Fruit fly (Drosophila melanogaster) whole organism, embryonic: ENCODE data around the gene smash.

ENCODE experiments used
- BEAF-32 ChIP-seq: fragments of 200-800 bp; sonication (Bioruptor generic); optimal IDR thresholded peaks from 3 replicates; lab custom pipeline; 2017; ENCODE audit warnings: missing biosample characterization, missing genetic modification characterization, mild to moderate bottlenecking, moderate library complexity, missing genetic modification reagents
- CG10147 ChIP-seq: fragments of 200-800 bp; sonication (Bioruptor generic); optimal IDR thresholded peaks from 2 replicates; lab custom pipeline; 2019; ENCODE audit warnings: missing biosample characterization, mild to moderate bottlenecking, missing genetic modification characterization, moderate library complexity
- CG10209 ChIP-seq: fragments of 200-800 bp; sonication (Bioruptor generic); optimal IDR thresholded peaks from 3 replicates; lab custom pipeline; 2017; ENCODE audit warnings: missing biosample characterization, mild to moderate bottlenecking, missing genetic modification characterization, missing genetic modification reagents
- CG10274 ChIP-seq: fragments of 200-800 bp; sonication (Bioruptor generic); optimal IDR thresholded peaks from 3 replicates; lab custom pipeline; 2017; ENCODE audit warnings: missing biosample characterization, mild to moderate bottlenecking, missing genetic modification characterization
- CG11398 ChIP-seq: fragments of 200-800 bp; sonication (Bioruptor generic); optimal IDR thresholded peaks from 2 replicates; lab custom pipeline; 2016; ENCODE audit warnings: missing biosample characterization, missing genetic modification characterization
- CG13123 ChIP-seq: fragments of 200-800 bp; sonication (Bioruptor generic); optimal IDR thresholded peaks from 2 replicates; lab custom pipeline; 2016; ENCODE audit warnings: missing biosample characterization, missing genetic modification characterization
- CG16779 ChIP-seq: fragments of 200-800 bp; sonication (Bioruptor generic); IDR thresholded peaks from 2 replicates; pipeline ENCODE4 v1.3.6; 2022; ENCODE audit warnings: missing biosample characterization, missing genetic modification characterization
- CG2712 ChIP-seq: fragments of 200-800 bp; optimal IDR thresholded peaks from 3 replicates; lab custom pipeline; 2019; ENCODE audit warnings: missing biosample characterization, mild to moderate bottlenecking, missing genetic modification characterization, moderate library complexity
- CG3995 ChIP-seq: fragments of 200-800 bp; sonication (Bioruptor generic); optimal IDR thresholded peaks from 3 replicates; lab custom pipeline; 2016; ENCODE audit warnings: missing biosample characterization, missing genetic modification characterization
- CG7839 ChIP-seq: fragments of 200-800 bp; sonication (Bioruptor generic); optimal IDR thresholded peaks from 3 replicates; lab custom pipeline; 2018; ENCODE audit warnings: missing biosample characterization, mild to moderate bottlenecking, missing genetic modification characterization, moderate library complexity
- CG7963 ChIP-seq: fragments of 200-800 bp; sonication (Bioruptor generic); IDR thresholded peaks from 3 replicates; pipeline ENCODE4 v1.3.6; 2022; ENCODE audit warnings: missing biosample characterization, missing genetic modification characterization; ENCODE audit not compliant: partially characterized antibody
- CG8359 ChIP-seq: fragments of 200-800 bp; sonication (Bioruptor generic); optimal IDR thresholded peaks from 2 replicates; lab custom pipeline; 2017; ENCODE audit warnings: missing biosample characterization, mild to moderate bottlenecking, missing genetic modification characterization, borderline replicate concordance
- CG9215 ChIP-seq: fragments of 200-800 bp; sonication (Bioruptor generic); IDR thresholded peaks from 2 replicates; pipeline ENCODE4 v1.3.6; 2022; ENCODE audit warnings: missing biosample characterization, missing genetic modification characterization
- D19A ChIP-seq: fragments of 200-800 bp; optimal IDR thresholded peaks from 3 replicates; lab custom pipeline; 2019; ENCODE audit warnings: missing biosample characterization, mild to moderate bottlenecking, missing genetic modification characterization, moderate library complexity
- H15 ChIP-seq: fragments of 200-800 bp; sonication (Bioruptor generic); IDR thresholded peaks from 3 replicates; pipeline ENCODE4 v1.3.6; 2022; ENCODE audit warnings: missing biosample characterization, missing genetic modification characterization
- Hmx ChIP-seq: fragments of 200-800 bp; sonication (Bioruptor generic); optimal IDR thresholded peaks from 2 replicates; lab custom pipeline; 2016; ENCODE audit warnings: missing biosample characterization, missing genetic modification characterization
- Hr51 ChIP-seq, 2 experiments: fragments of 200-800 bp; sonication (Bioruptor generic); optimal IDR thresholded peaks; 2 replicates in 1 of 2; 3 replicates in 1 of 2; lab custom pipeline; 2016 to 2018; ENCODE audit warnings: missing biosample characterization in 2 of 2, missing genetic modification characterization in 2 of 2, mild to moderate bottlenecking in 1 of 2, moderate library complexity in 1 of 2
- Jarid2 ChIP-seq: fragments of 200-800 bp; sonication (Bioruptor generic); optimal IDR thresholded peaks from 3 replicates; lab custom pipeline; 2017; ENCODE audit warnings: mild to moderate bottlenecking, missing biosample characterization, missing genetic modification reagents, missing genetic modification characterization
- Mrtf ChIP-seq: fragments of 200-800 bp; sonication (Bioruptor generic); IDR thresholded peaks from 3 replicates; pipeline ENCODE4 v1.3.6; 2022; ENCODE audit warnings: missing biosample characterization, missing genetic modification characterization
- Six4 ChIP-seq: fragments of 200-800 bp; sonication (Bioruptor generic); optimal IDR thresholded peaks from 2 replicates; lab custom pipeline; 2016; ENCODE audit warnings: missing biosample characterization, missing genetic modification characterization
- Stat92E ChIP-seq, 3 experiments: fragments of >200 bp in 2 of 3; fragments of 200-800 bp in 1 of 3; sonication (Bioruptor generic) in 1 of 3; optimal IDR thresholded peaks; 2 replicates each; lab custom pipeline; 2017 to 2019; ENCODE audit warnings: missing biosample characterization in 3 of 3, missing genetic modification characterization in 3 of 3, mild to moderate bottlenecking in 1 of 3, moderate library complexity in 1 of 3
- TFAM ChIP-seq: fragments of 200-800 bp; sonication (Bioruptor generic); optimal IDR thresholded peaks from 2 replicates; lab custom pipeline; 2017; ENCODE audit warnings: missing biosample characterization, missing genetic modification characterization, inconsistent platforms
- Vsx1 ChIP-seq: fragments of 200-800 bp; sonication (Bioruptor generic); optimal IDR thresholded peaks from 2 replicates; lab custom pipeline; 2017; ENCODE audit warnings: missing biosample characterization, mild to moderate bottlenecking, missing genetic modification characterization, missing genetic modification reagents
- YL-1 ChIP-seq: fragments of 200-800 bp; sonication (Bioruptor generic); optimal IDR thresholded peaks from 3 replicates; lab custom pipeline; 2017; ENCODE audit warnings: missing biosample characterization, mild to moderate bottlenecking, missing genetic modification characterization
- az2 ChIP-seq: fragments of 200-800 bp; sonication (Bioruptor generic); optimal IDR thresholded peaks from 3 replicates; lab custom pipeline; 2016; ENCODE audit warnings: missing biosample characterization, missing genetic modification characterization
- bsh ChIP-seq, 2 experiments: fragments of 200-800 bp; sonication (Bioruptor generic); optimal IDR thresholded peaks; 2 replicates each; lab custom pipeline; 2017 to 2018; ENCODE audit warnings: mild to moderate bottlenecking in 2 of 2, missing biosample characterization in 2 of 2, missing genetic modification characterization in 2 of 2, moderate library complexity in 1 of 2
- cg ChIP-seq: fragments of 200-800 bp; sonication (Bioruptor generic); optimal IDR thresholded peaks from 3 replicates; lab custom pipeline; 2019; ENCODE audit warnings: missing biosample characterization, mild to moderate bottlenecking, missing genetic modification characterization, moderate library complexity
- da ChIP-seq: fragments of 200-800 bp; sonication (Bioruptor generic); optimal IDR thresholded peaks from 2 replicates; lab custom pipeline; 2016; ENCODE audit warnings: missing biosample characterization, missing genetic modification characterization
- dan ChIP-seq: fragments of 200-800 bp; sonication (Bioruptor generic); IDR thresholded peaks from 2 replicates; pipeline ENCODE4 v1.3.6; 2022; ENCODE audit warnings: missing biosample characterization, missing genetic modification characterization
- danr ChIP-seq: fragments of 200-800 bp; sonication (Bioruptor generic); IDR thresholded peaks from 2 replicates; pipeline ENCODE4 v1.3.6; 2022; ENCODE audit warnings: missing biosample characterization, missing genetic modification characterization
- dm ChIP-seq: fragments of 200-800 bp; sonication (Bioruptor generic); optimal IDR thresholded peaks from 3 replicates; lab custom pipeline; 2016; ENCODE audit warnings: missing biosample characterization, missing genetic modification characterization
- dmrt99B ChIP-seq: fragments of 200-800 bp; sonication (Bioruptor generic); optimal IDR thresholded peaks from 2 replicates; lab custom pipeline; 2018; ENCODE audit warnings: missing biosample characterization, mild to moderate bottlenecking, missing genetic modification characterization, moderate library complexity
- en ChIP-seq: fragments of 200-800 bp; sonication (Bioruptor generic); optimal IDR thresholded peaks from 2 replicates; lab custom pipeline; 2016; ENCODE audit warnings: missing biosample characterization, missing genetic modification characterization
- eve ChIP-seq, 2 experiments: fragments of >200 bp; optimal IDR thresholded peaks; 2 replicates each; lab custom pipeline; 2017; ENCODE audit warnings: missing biosample characterization in 2 of 2, missing genetic modification characterization in 2 of 2
- grau ChIP-seq: fragments of 200-800 bp; optimal IDR thresholded peaks from 3 replicates; lab custom pipeline; 2019; ENCODE audit warnings: missing biosample characterization, mild to moderate bottlenecking, missing genetic modification characterization, moderate library complexity
- hkb ChIP-seq, 2 experiments: fragments of 200-800 bp in 1 of 2; fragments of >200 bp in 1 of 2; sonication (Bioruptor generic) in 1 of 2; IDR thresholded peaks in 1 of 2; optimal IDR thresholded peaks in 1 of 2; 2 replicates each; pipeline versions ENCODE4 v1.3.6 to Lab custom; 2017 to 2022; ENCODE audit warnings: missing biosample characterization in 1 of 2, missing genetic modification characterization in 1 of 2
- jigr1 ChIP-seq: fragments of 200-800 bp; sonication (Bioruptor generic); IDR thresholded peaks from 3 replicates; pipeline ENCODE4 v1.3.6; 2022; ENCODE audit warnings: missing biosample characterization, missing genetic modification characterization
- jing ChIP-seq: fragments of 200-800 bp; sonication (Bioruptor generic); optimal IDR thresholded peaks from 2 replicates; lab custom pipeline; 2018; ENCODE audit warnings: missing biosample characterization, mild to moderate bottlenecking, missing genetic modification characterization
- knrl ChIP-seq: fragments of 200-800 bp; sonication (Bioruptor generic); IDR thresholded peaks from 3 replicates; pipeline ENCODE4 v1.3.6; 2022; ENCODE audit warnings: missing biosample characterization, missing genetic modification characterization; ENCODE audit not compliant: partially characterized antibody
- phol ChIP-seq: fragments of 200-800 bp; sonication (Bioruptor generic); optimal IDR thresholded peaks from 3 replicates; lab custom pipeline; 2018; ENCODE audit warnings: missing biosample characterization, mild to moderate bottlenecking, missing genetic modification characterization, moderate library complexity
- ranshi ChIP-seq: fragments of 200-800 bp; sonication (Bioruptor generic); IDR thresholded peaks from 2 replicates; pipeline ENCODE4 v1.3.6; 2022; ENCODE audit warnings: missing biosample characterization, missing genetic modification characterization
- sqz ChIP-seq: fragments of 200-800 bp; sonication (Bioruptor generic); optimal IDR thresholded peaks from 3 replicates; lab custom pipeline; 2018; ENCODE audit warnings: missing biosample characterization, mild to moderate bottlenecking, missing genetic modification characterization
- sr ChIP-seq: fragments of 200-800 bp; sonication (Bioruptor generic); IDR thresholded peaks from 3 replicates; pipeline ENCODE4 v1.3.6; 2022; ENCODE audit warnings: missing biosample characterization, missing genetic modification characterization
- ttk ChIP-seq: fragments of 200-800 bp; sonication (Bioruptor generic); IDR thresholded peaks from 2 replicates; pipeline ENCODE4 v2.1.2; 2022; ENCODE audit warnings: missing biosample characterization, missing genetic modification characterization
- zen ChIP-seq: fragments of 200-800 bp; sonication (Bioruptor generic); optimal IDR thresholded peaks from 3 replicates; lab custom pipeline; 2018; ENCODE audit warnings: missing biosample characterization, mild to moderate bottlenecking, missing genetic modification characterization, moderate library complexity

The smash gene

DNA sequence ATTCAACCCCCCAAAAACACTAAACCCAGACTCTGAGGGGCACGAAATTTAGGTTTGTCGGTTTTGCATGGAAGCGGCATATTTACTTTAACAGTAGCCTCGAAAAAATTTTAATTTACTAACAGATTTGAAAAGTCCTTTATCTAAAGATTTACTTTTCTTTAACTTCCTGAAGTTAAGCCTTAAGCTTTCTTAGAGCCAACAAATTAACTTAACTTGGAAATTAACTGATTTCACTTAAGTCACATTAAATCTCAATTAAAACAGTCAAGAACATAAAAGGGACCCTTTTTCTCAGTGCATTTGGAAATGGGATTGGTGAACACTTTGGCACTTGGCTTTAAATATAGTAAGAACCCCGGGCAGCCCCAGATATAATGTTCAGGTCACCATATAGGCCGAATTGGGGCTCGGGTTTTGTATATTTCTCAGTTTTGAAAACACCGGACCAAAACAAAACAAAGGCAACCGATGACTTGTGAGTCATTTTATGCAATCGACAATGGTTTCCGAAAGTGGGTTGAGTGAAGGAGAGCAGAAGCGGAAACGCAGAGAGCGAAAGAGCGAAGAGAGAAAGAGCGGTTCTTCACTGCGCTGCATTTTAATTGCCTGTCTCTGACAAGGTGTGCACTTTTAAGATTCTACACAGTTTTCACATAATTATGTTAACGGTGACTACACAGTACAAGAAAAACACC, 79.3 kb downstream of the smash start (continued):
- no peak for TF ChIP-seq da (GFP tag; lab: Kevin White, UChicago)
- peak in 1 of 3 experiments; percentile 43 for TF ChIP-seq Stat92E (GFP tag; optimal IDR thresholded peaks at IDR 0.05; lab: Kevin White, UChicago)
- peak; percentile 16 for TF ChIP-seq CG7839 (tag; lab: Kevin White, UChicago)
- TF ChIP-seq Six4 = no peak
- peak; percentile 46 for TF ChIP-seq CG2712 (tag; lab: Kevin White, UChicago)
- no peak for TF ChIP-seq dan
- TF ChIP-seq en (GFP tag; lab: Kevin White, UChicago) = no peak
- TF ChIP-seq jing (GFP tag; lab: Kevin White, UChicago) = no peak
- no peak for TF ChIP-seq CG3995
- TF ChIP-seq D19A (tag; lab: Kevin White, UChicago) = peak; percentile 30
- TF ChIP-seq CG10209 = no peak
- TF ChIP-seq phol (tag; lab: Kevin White, UChicago) = peak; percentile 40
- TF ChIP-seq Hr51 (GFP tag; optimal IDR thresholded peaks at IDR 0.05; lab: Kevin White, UChicago) = peak in 1 of 2 experiments; percentile 30
- peak; percentile 22 for TF ChIP-seq dmrt99B (tag; lab: Kevin White, UChicago)
- TF ChIP-seq, all 482 proteins: peak for 36

DNA sequence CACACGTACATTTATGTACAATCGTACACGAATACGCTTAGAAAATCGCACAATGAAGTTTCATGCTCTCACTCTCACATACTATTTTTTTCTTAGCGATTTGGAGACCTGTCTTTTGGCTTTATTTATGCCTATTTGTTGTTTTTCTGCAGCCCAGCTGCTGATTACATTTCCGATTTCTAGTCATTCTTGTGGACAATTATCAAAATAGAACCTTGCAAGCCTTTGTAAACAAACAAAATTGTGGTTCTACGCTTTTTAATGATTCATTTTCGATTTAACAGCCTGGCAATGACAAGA, 79.8 kb downstream of the smash start:
- TF ChIP-seq ttk = no peak
- no peak for TF ChIP-seq ranshi
- TF ChIP-seq cg (GFP tag; lab: Kevin White, UChicago) = no peak
- TF ChIP-seq jigr1 (GFP tag; lab: Robert Waterston, UW) = no peak
- TF ChIP-seq grau (tag; lab: Kevin White, UChicago) = no peak
- peak; percentile 11 for TF ChIP-seq CG10147
- no peak for TF ChIP-seq Jarid2 (GFP tag; lab: Kevin White, UChicago)
- peak in 1 of 2 experiments; percentile 90 for TF ChIP-seq eve (GFP tag; optimal IDR thresholded peaks at IDR 0.05; lab: Kevin White, UChicago)
- no peak for TF ChIP-seq CG8359 (GFP tag; lab: Kevin White, UChicago)
- no peak for TF ChIP-seq Hmx (GFP tag; lab: Kevin White, UChicago)
- no peak for TF ChIP-seq CG16779 (GFP tag; lab: Robert Waterston, UW)
- no peak for TF ChIP-seq CG10274 (GFP tag; lab: Kevin White, UChicago)
- TF ChIP-seq TFAM (GFP tag; lab: Kevin White, UChicago) = no peak
- no peak for TF ChIP-seq sr (GFP tag; lab: Robert Waterston, UW)
- no peak for TF ChIP-seq CG2712 (tag; lab: Kevin White, UChicago)
- TF ChIP-seq BEAF-32 (GFP tag; lab: Kevin White, UChicago) = no peak
- no peak for TF ChIP-seq danr
- peak; percentile 36 for TF ChIP-seq Vsx1 (GFP tag; lab: Kevin White, UChicago)
- TF ChIP-seq dm = no peak
- no peak for TF ChIP-seq CG7963
- peak; percentile 19 for TF ChIP-seq YL-1
- TF ChIP-seq H15 = no peak
- no peak for TF ChIP-seq bsh (GFP tag; optimal IDR thresholded peaks at IDR 0.05; lab: Kevin White, UChicago)
- no peak for TF ChIP-seq Mrtf (GFP tag; lab: Robert Waterston, UW)
- no peak for TF ChIP-seq CG11398 (GFP tag; lab: Kevin White, UChicago)
- peak; percentile 70 for TF ChIP-seq sqz (GFP tag; lab: Kevin White, UChicago)
- no peak for TF ChIP-seq hkb (optimal IDR thresholded peaks at IDR 0.05; lab: Kevin White, UChicago)
- TF ChIP-seq hkb (GFP tag; IDR thresholded peaks at IDR 0.05; lab: Robert Waterston, UW) = no peak
- TF ChIP-seq CG13123 (GFP tag; lab: Kevin White, UChicago) = no peak
- TF ChIP-seq az2 (GFP tag; lab: Kevin White, UChicago) = no peak
- no peak for TF ChIP-seq knrl (GFP tag; lab: Robert Waterston, UW)
- TF ChIP-seq zen (tag; lab: Kevin White, UChicago) = no peak
- TF ChIP-seq CG9215 (GFP tag; lab: Robert Waterston, UW) = no peak
